Fruit fly (Drosophila melanogaster): Measurements from ENCODE around the gene Vps16B.

The Vps16B gene

DNA sequence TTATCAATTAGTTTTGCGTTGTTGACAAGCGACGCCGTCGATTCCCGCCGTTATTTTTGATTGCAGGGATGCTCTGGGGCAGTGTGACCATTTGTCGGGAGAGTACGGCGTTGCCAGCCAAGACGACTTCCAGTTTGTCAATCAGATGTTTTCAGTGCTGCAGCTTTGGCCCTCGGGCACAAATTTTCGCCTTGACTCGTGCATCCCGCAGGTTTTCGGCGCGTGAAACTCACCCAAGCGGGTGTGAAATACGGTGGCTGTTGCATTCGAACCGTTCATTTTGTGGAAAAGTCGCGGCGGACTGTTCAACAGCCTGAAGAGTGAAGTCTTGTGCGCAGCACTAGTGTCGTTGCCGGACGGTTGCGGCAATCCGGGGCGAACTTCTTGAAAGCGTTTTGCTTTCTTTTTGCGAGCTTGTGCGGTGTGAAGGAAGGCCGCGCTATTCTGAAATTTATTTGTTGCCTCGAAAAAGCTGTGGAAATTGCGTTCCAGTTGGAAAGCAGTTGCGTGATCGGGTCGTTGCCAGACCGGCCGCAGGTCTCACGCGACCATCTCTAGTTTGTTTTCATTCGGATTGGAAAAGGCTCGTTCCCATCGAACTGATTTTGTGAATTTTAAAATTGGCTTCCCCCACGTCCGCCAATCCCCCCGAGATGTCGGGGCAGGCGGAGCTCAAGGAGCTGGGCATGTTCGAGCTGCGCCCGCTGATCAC, 9.4 kb downstream of the Vps16B start, which contains the start of the genes ca and ncd (continued):
- TF ChIP-seq croc (GFP tag; conservative IDR thresholded peaks at IDR 0.05) (no peak), Scr (GFP tag; IDR thresholded peaks at IDR 0.05; ENCODE audit: partially characterized antibody) (peak; percentile 72), Sry-δ (GFP tag; optimal IDR thresholded peaks at IDR 0.05) (peak; percentile 87), Taf1 (GFP tag; IDR thresholded peaks at IDR 0.05) (no peak), CG3838 (GFP tag; optimal IDR thresholded peaks at IDR 0.05) (no peak), CG18764 (GFP tag; optimal IDR thresholded peaks at IDR 0.05) (no peak), Doc3 (GFP tag; IDR thresholded peaks at IDR 0.05; ENCODE audit: partially characterized antibody) (0 out of 3 replicates have a peak, but pooled peaks have one; percentile 42), Vsx1 (GFP tag; optimal IDR thresholded peaks at IDR 0.05) (no peak), fd102C (GFP tag; optimal IDR thresholded peaks at IDR 0.05) (no peak), NfI (GFP tag; optimal IDR thresholded peaks at IDR 0.05) (no peak), HHEX (GFP tag; optimal IDR thresholded peaks at IDR 0.05) (no peak), E2f2 (GFP tag; IDR thresholded peaks at IDR 0.05) (peak; percentile 85), CG7271 (tag; optimal IDR thresholded peaks at IDR 0.05) (no peak), wek (GFP tag; optimal IDR thresholded peaks at IDR 0.05) (no peak), Hand (GFP tag; optimal IDR thresholded peaks at IDR 0.05) (no peak), CG31441 (GFP tag; IDR thresholded peaks at IDR 0.05) (no peak), HLH4C (GFP tag; IDR thresholded peaks at IDR 0.05; ENCODE audit: partially characterized antibody) (peak; percentile 30; the same call in 2 of the 3 replicates), pros (GFP tag; optimal IDR thresholded peaks at IDR 0.05) (no peak), seq (GFP tag; IDR thresholded peaks at IDR 0.05) (no peak), Lim3 (GFP tag; IDR thresholded peaks at IDR 0.05) (no peak), CG6813 (GFP tag; optimal IDR thresholded peaks at IDR 0.05) (no peak), MBD-R2 (GFP tag; IDR thresholded peaks at IDR 0.05) (peak; percentile 56; the same call in 1 of the 2 replicates), CG2129 (GFP tag; IDR thresholded peaks at IDR 0.05; ENCODE audit: partially characterized antibody) (peak; percentile 47; the same call in 1 of the 2 replicates), sug (tag; optimal IDR thresholded peaks at IDR 0.05) (no peak), CG2712 (tag; optimal IDR thresholded peaks at IDR 0.05) (no peak), B-H1 (GFP tag; IDR thresholded peaks at IDR 0.05) (no peak), unc-4 (GFP tag; IDR thresholded peaks at IDR 0.05; ENCODE audit: partially characterized antibody) (peak; percentile 71), CG13296 (GFP tag; optimal IDR thresholded peaks at IDR 0.05) (no peak), CG17328 (GFP tag; IDR thresholded peaks at IDR 0.05) (no peak), CG13775 (GFP tag; optimal IDR thresholded peaks at IDR 0.05) (no peak), chn (GFP tag; optimal IDR thresholded peaks at IDR 0.05) (no peak), pzg (GFP tag; optimal IDR thresholded peaks at IDR 0.05) (peak; percentile 68), da (GFP tag; optimal IDR thresholded peaks at IDR 0.05) (no peak), dan (GFP tag; IDR thresholded peaks at IDR 0.05) (no peak), CG4854 (GFP tag; optimal IDR thresholded peaks at IDR 0.05) (no peak), CG14050 (GFP tag; IDR thresholded peaks at IDR 0.05) (no peak), D19A (tag; optimal IDR thresholded peaks at IDR 0.05) (no peak), abd-A (tag; optimal IDR thresholded peaks at IDR 0.05) (no peak), CG11560 (tag; IDR thresholded peaks at IDR 0.05) (no peak), Max (GFP tag; optimal IDR thresholded peaks at IDR 0.05) (no peak), CG4707 (GFP tag; optimal IDR thresholded peaks at IDR 0.05) (no peak), CG10654 (GFP tag; optimal IDR thresholded peaks at IDR 0.05) (no peak), Gsc (GFP tag; IDR thresholded peaks at IDR 0.05) (no peak), gsb-n (tag; optimal IDR thresholded peaks at IDR 0.05) (no peak), CG13123 (GFP tag; optimal IDR thresholded peaks at IDR 0.05) (no peak), tll (GFP tag; optimal IDR thresholded peaks at IDR 0.05) (no peak), Bdp1 (GFP tag; optimal IDR thresholded peaks at IDR 0.05) (no peak), zen (tag; optimal IDR thresholded peaks at IDR 0.05) (no peak), CG12236 (GFP tag; optimal IDR thresholded peaks at IDR 0.05) (no peak)

Measured in whole organism, embryonic.